Fruit fly (Drosophila melanogaster) whole organism, embryonic: Measurements from ENCODE around the gene Liprin-beta.
A peak's percentile ranks its signal among the peaks of the same experiment; 100 is the strongest.

ENCODE experiments used
- CG11560 ChIP-seq: fragments of 200-800 bp; sonication (Bioruptor generic); IDR thresholded peaks from 3 replicates; pipeline ENCODE4 v1.3.6; 2022; ENCODE audit warnings: missing biosample characterization, missing genetic modification characterization
- CG12219 ChIP-seq: fragments of 200-800 bp; sonication (Bioruptor generic); optimal IDR thresholded peaks from 3 replicates; lab custom pipeline; 2018; ENCODE audit warnings: missing biosample characterization, mild to moderate bottlenecking, missing genetic modification characterization
- CG13894 ChIP-seq: fragments of 200-800 bp; sonication (Bioruptor generic); optimal IDR thresholded peaks from 3 replicates; lab custom pipeline; 2018; ENCODE audit warnings: missing biosample characterization, mild to moderate bottlenecking, missing genetic modification characterization, moderate library complexity
- CG14050 ChIP-seq: fragments of 200-800 bp; sonication (Bioruptor generic); IDR thresholded peaks from 3 replicates; pipeline ENCODE4 v1.3.6; 2022; ENCODE audit warnings: missing biosample characterization, missing genetic modification characterization
- CG14710 ChIP-seq: fragments of 200-800 bp; sonication (Bioruptor generic); optimal IDR thresholded peaks from 3 replicates; lab custom pipeline; 2019; ENCODE audit warnings: missing biosample characterization, mild to moderate bottlenecking, missing genetic modification characterization, moderate library complexity
- CG15073 ChIP-seq: fragments of 200-800 bp; sonication (Bioruptor generic); optimal IDR thresholded peaks from 2 replicates; lab custom pipeline; 2016; ENCODE audit warnings: missing biosample characterization, missing genetic modification characterization
- CG1792 ChIP-seq: fragments of 200-800 bp; sonication (Bioruptor generic); optimal IDR thresholded peaks from 2 replicates; lab custom pipeline; 2016; ENCODE audit warnings: missing biosample characterization, missing genetic modification characterization
- CG3163 ChIP-seq: fragments of 200-800 bp; sonication (Bioruptor generic); optimal IDR thresholded peaks from 3 replicates; lab custom pipeline; 2016; ENCODE audit warnings: missing biosample characterization, missing genetic modification characterization
- CG4328 ChIP-seq: fragments of 200-800 bp; sonication (Bioruptor generic); optimal IDR thresholded peaks from 3 replicates; lab custom pipeline; 2017; ENCODE audit warnings: missing biosample characterization, missing genetic modification reagents, missing genetic modification characterization
- CG4404 ChIP-seq: fragments of 200-800 bp; sonication (Bioruptor generic); IDR thresholded peaks from 2 replicates; pipeline ENCODE4 v1.3.6; 2022; ENCODE audit warnings: missing biosample characterization, missing genetic modification characterization
- CG4617 ChIP-seq: fragments of 200-800 bp; sonication (Bioruptor generic); optimal IDR thresholded peaks from 3 replicates; lab custom pipeline; 2016; ENCODE audit warnings: missing biosample characterization, missing genetic modification characterization, borderline replicate concordance
- CG5180 ChIP-seq: fragments of 200-800 bp; sonication (Bioruptor generic); optimal IDR thresholded peaks from 3 replicates; lab custom pipeline; 2017; ENCODE audit warnings: missing biosample characterization, missing genetic modification characterization, mild to moderate bottlenecking, moderate library complexity, missing genetic modification reagents
- CG6791 ChIP-seq: fragments of 200-800 bp; sonication (Bioruptor generic); IDR thresholded peaks from 3 replicates; pipeline ENCODE4 v1.3.6; 2022; ENCODE audit warnings: missing biosample characterization, missing genetic modification characterization; ENCODE audit not compliant: partially characterized antibody
- CG7839 ChIP-seq: fragments of 200-800 bp; sonication (Bioruptor generic); optimal IDR thresholded peaks from 3 replicates; lab custom pipeline; 2018; ENCODE audit warnings: missing biosample characterization, mild to moderate bottlenecking, missing genetic modification characterization, moderate library complexity
- CG8478 ChIP-seq: fragments of >200 bp; optimal IDR thresholded peaks from 2 replicates; lab custom pipeline; 2018
- CG9797 ChIP-seq: fragments of 200-800 bp; sonication (Bioruptor generic); optimal IDR thresholded peaks from 3 replicates; lab custom pipeline; 2018; ENCODE audit warnings: missing biosample characterization, mild to moderate bottlenecking, missing genetic modification characterization
- CrebB ChIP-seq: fragments of 200-800 bp; sonication (Bioruptor generic); optimal IDR thresholded peaks from 3 replicates; lab custom pipeline; 2018; ENCODE audit warnings: missing biosample characterization, mild to moderate bottlenecking, missing genetic modification characterization
- Deaf1 ChIP-seq: fragments of 200-800 bp; optimal IDR thresholded peaks from 3 replicates; lab custom pipeline; 2019; ENCODE audit warnings: missing biosample characterization, mild to moderate bottlenecking, missing genetic modification characterization, moderate library complexity
- Dip2 ChIP-seq: fragments of 200-800 bp; sonication (Bioruptor generic); IDR thresholded peaks from 2 replicates; pipeline ENCODE4 v1.3.6; 2022; ENCODE audit warnings: missing biosample characterization, missing genetic modification characterization
- Doc3 ChIP-seq: fragments of 200-800 bp; sonication (Bioruptor generic); IDR thresholded peaks from 3 replicates; pipeline ENCODE4 v1.3.6; 2022; ENCODE audit warnings: missing biosample characterization, missing genetic modification characterization; ENCODE audit not compliant: partially characterized antibody
- Eip74EF ChIP-seq, 2 experiments: fragments of 200-800 bp in 1 of 2; fragments of >200 bp in 1 of 2; sonication (Bioruptor generic) in 1 of 2; optimal IDR thresholded peaks; 2 replicates each; lab custom pipeline; 2017 to 2019; ENCODE audit warnings: missing biosample characterization in 2 of 2, missing genetic modification characterization in 2 of 2, mild to moderate bottlenecking in 1 of 2, moderate library complexity in 1 of 2
- Ets97D ChIP-seq: fragments of 200-800 bp; sonication (Bioruptor generic); optimal IDR thresholded peaks from 3 replicates; lab custom pipeline; 2016; ENCODE audit warnings: missing biosample characterization, missing genetic modification characterization
- H15 ChIP-seq: fragments of 200-800 bp; sonication (Bioruptor generic); IDR thresholded peaks from 3 replicates; pipeline ENCODE4 v1.3.6; 2022; ENCODE audit warnings: missing biosample characterization, missing genetic modification characterization
- HmgD ChIP-seq: fragments of 200-800 bp; sonication (Bioruptor generic); optimal IDR thresholded peaks from 3 replicates; lab custom pipeline; 2016; ENCODE audit warnings: missing biosample characterization, missing genetic modification characterization
- Hr39 ChIP-seq: fragments of >200 bp; optimal IDR thresholded peaks from 2 replicates; lab custom pipeline; 2017
- MBD-R2 ChIP-seq: fragments of 200-800 bp; sonication (Bioruptor generic); IDR thresholded peaks from 2 replicates; pipeline ENCODE4 v1.3.6; 2022; ENCODE audit warnings: missing biosample characterization, missing genetic modification characterization
- MESR4 ChIP-seq: fragments of 200-800 bp; sonication (Bioruptor generic); optimal IDR thresholded peaks from 2 replicates; lab custom pipeline; 2018; ENCODE audit warnings: missing biosample characterization, mild to moderate bottlenecking, missing genetic modification characterization, moderate library complexity
- PHDP ChIP-seq: fragments of 200-800 bp; sonication (Bioruptor generic); optimal IDR thresholded peaks from 3 replicates; lab custom pipeline; 2018; ENCODE audit warnings: missing biosample characterization, mild to moderate bottlenecking, missing genetic modification characterization, moderate library complexity
- Ptx1 ChIP-seq: fragments of 200-800 bp; sonication (Bioruptor generic); IDR thresholded peaks from 2 replicates; pipeline ENCODE4 v1.3.6; 2022; ENCODE audit warnings: missing biosample characterization, missing genetic modification characterization
- Ssrp ChIP-seq: fragments of 200-800 bp; sonication (Bioruptor generic); optimal IDR thresholded peaks from 2 replicates; lab custom pipeline; 2018; ENCODE audit warnings: missing biosample characterization, mild to moderate bottlenecking, missing genetic modification characterization, moderate library complexity
- Usf ChIP-seq: fragments of 200-800 bp; sonication (Bioruptor generic); optimal IDR thresholded peaks from 2 replicates; lab custom pipeline; 2017; ENCODE audit warnings: missing genotype, missing biosample characterization, missing genetic modification characterization
- ato ChIP-seq: fragments of 200-800 bp; sonication (Bioruptor generic); IDR thresholded peaks from 2 replicates; pipeline ENCODE4 v1.3.6; 2022; ENCODE audit warnings: missing biosample characterization, missing genetic modification characterization; ENCODE audit not compliant: partially characterized antibody
- bbx ChIP-seq: fragments of 200-800 bp; sonication (Bioruptor generic); IDR thresholded peaks from 2 replicates; pipeline ENCODE4 v1.3.6; 2022; ENCODE audit warnings: missing biosample characterization, missing genetic modification characterization; ENCODE audit not compliant: partially characterized antibody
- dimm ChIP-seq: fragments of 200-800 bp; sonication (Bioruptor generic); IDR thresholded peaks from 2 replicates; pipeline ENCODE4 v1.3.6; 2022; ENCODE audit warnings: missing biosample characterization, missing genetic modification characterization
- en ChIP-seq: fragments of 200-800 bp; sonication (Bioruptor generic); optimal IDR thresholded peaks from 2 replicates; lab custom pipeline; 2016; ENCODE audit warnings: missing biosample characterization, missing genetic modification characterization
- fu2 ChIP-seq: fragments of 200-800 bp; sonication (Bioruptor generic); optimal IDR thresholded peaks from 2 replicates; lab custom pipeline; 2016; ENCODE audit warnings: missing biosample characterization, missing genetic modification characterization
- gfzf ChIP-seq: fragments of 200-800 bp; sonication (Bioruptor generic); optimal IDR thresholded peaks from 2 replicates; lab custom pipeline; 2016; ENCODE audit warnings: missing biosample characterization, mild to moderate bottlenecking, missing genetic modification characterization, moderate library complexity
- grau ChIP-seq: fragments of 200-800 bp; optimal IDR thresholded peaks from 3 replicates; lab custom pipeline; 2019; ENCODE audit warnings: missing biosample characterization, mild to moderate bottlenecking, missing genetic modification characterization, moderate library complexity
- ken ChIP-seq: fragments of 200-800 bp; sonication (Bioruptor generic); IDR thresholded peaks from 3 replicates; pipeline ENCODE4 v1.3.6; 2022; ENCODE audit warnings: missing biosample characterization, missing genetic modification characterization
- lab ChIP-seq: fragments of 200-800 bp; sonication (Bioruptor generic); optimal IDR thresholded peaks from 3 replicates; lab custom pipeline; 2017; ENCODE audit warnings: missing biosample characterization, missing genetic modification characterization, mild to moderate bottlenecking, moderate library complexity, missing genetic modification reagents
- nerfin-1 ChIP-seq: fragments of 200-800 bp; sonication (Bioruptor generic); optimal IDR thresholded peaks from 3 replicates; lab custom pipeline; 2019; ENCODE audit warnings: missing biosample characterization, mild to moderate bottlenecking, missing genetic modification characterization, moderate library complexity
- nmo ChIP-seq: fragments of 200-800 bp; sonication (Bioruptor generic); optimal IDR thresholded peaks from 2 replicates; lab custom pipeline; 2018; ENCODE audit warnings: missing biosample characterization, mild to moderate bottlenecking, missing genetic modification characterization, moderate library complexity
- pan ChIP-seq, 4 experiments: fragments of >200 bp in 3 of 4; fragments of 200-800 bp in 1 of 4; sonication (Bioruptor generic) in 1 of 4; optimal IDR thresholded peaks in 3 of 4; IDR thresholded peaks in 1 of 4; 2 replicates each; pipeline versions ENCODE4 v1.3.6 to Lab custom; 2017 to 2022; ENCODE audit warnings: missing biosample characterization in 2 of 4, missing genetic modification characterization in 2 of 4, mixed read lengths in 1 of 4
- pzg ChIP-seq: fragments of 200-800 bp; sonication (Bioruptor generic); optimal IDR thresholded peaks from 3 replicates; lab custom pipeline; 2018; ENCODE audit warnings: missing biosample characterization, mild to moderate bottlenecking, missing genetic modification characterization, moderate library complexity
- sna ChIP-seq: fragments of 200-800 bp; sonication (Bioruptor generic); IDR thresholded peaks from 2 replicates; pipeline ENCODE4 v1.3.6; 2022; ENCODE audit warnings: missing biosample characterization, missing genetic modification characterization; ENCODE audit not compliant: partially characterized antibody
- twi ChIP-seq: fragments of 200-800 bp; optimal IDR thresholded peaks from 2 replicates; lab custom pipeline; 2019; ENCODE audit warnings: missing biosample characterization, mild to moderate bottlenecking, missing genetic modification characterization, moderate library complexity
- vnd ChIP-seq: fragments of 200-800 bp; sonication (Bioruptor generic); IDR thresholded peaks from 3 replicates; pipeline ENCODE4 v1.3.6; 2022; ENCODE audit warnings: missing biosample characterization, missing genetic modification characterization; ENCODE audit not compliant: partially characterized antibody
- zen ChIP-seq: fragments of 200-800 bp; sonication (Bioruptor generic); optimal IDR thresholded peaks from 3 replicates; lab custom pipeline; 2018; ENCODE audit warnings: missing biosample characterization, mild to moderate bottlenecking, missing genetic modification characterization, moderate library complexity
- zen2 ChIP-seq: fragments of 200-800 bp; sonication (Bioruptor generic); IDR thresholded peaks from 3 replicates; pipeline ENCODE4 v1.3.6; 2022; ENCODE audit warnings: missing biosample characterization, missing genetic modification characterization; ENCODE audit not compliant: partially characterized antibody

Gene Liprin-beta

DNA sequence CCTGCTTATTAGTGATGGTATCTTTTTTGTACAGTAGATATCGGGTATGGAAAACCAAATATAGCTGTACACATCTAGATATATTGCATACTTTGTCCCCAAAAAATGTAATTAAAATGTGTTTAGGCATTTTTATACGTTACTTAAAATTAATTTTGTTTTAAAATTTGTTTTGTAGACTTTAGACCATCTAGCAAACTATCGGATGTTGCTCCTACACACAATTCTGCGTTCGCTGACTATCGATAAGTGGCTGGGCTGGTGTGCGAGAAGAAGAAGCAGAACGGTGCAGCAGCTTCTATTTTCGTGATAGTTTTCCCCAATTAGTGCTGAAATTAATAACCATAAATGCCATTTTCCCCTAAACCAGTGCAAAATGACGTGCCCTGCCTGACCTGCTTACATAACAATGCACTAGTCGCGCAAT, at the start of gene Liprin-beta, which contains the start of gene Vps36 (continued):
- TF ChIP-seq nerfin-1 (tag; lab: Kevin White, UChicago): no peak
- TF ChIP-seq CG8478: no peak
- no peak for TF ChIP-seq CG12219 (GFP tag; lab: Kevin White, UChicago)
- TF ChIP-seq dimm: peak; percentile 41; the same call in 1 of the 2 replicates
- no peak for TF ChIP-seq Deaf1 (tag; lab: Kevin White, UChicago)
- TF ChIP-seq pzg (GFP tag; lab: Kevin White, UChicago): peak; percentile 77
- peak; percentile 94 for TF ChIP-seq Ptx1 (GFP tag; lab: Robert Waterston, UW)
- peak; percentile 87; the same call in 2 of the 3 replicates for TF ChIP-seq zen2 (GFP tag; lab: Robert Waterston, UW)
- TF ChIP-seq CG11560 (tag; lab: Robert Waterston, UW): peak; percentile 68; the same call in 2 of the 3 replicates
- peak; percentile 82 for TF ChIP-seq zen (tag; lab: Kevin White, UChicago)
- peak; percentile 74 for TF ChIP-seq ato (GFP tag; lab: Robert Waterston, UW)
- TF ChIP-seq Doc3 (GFP tag; lab: Robert Waterston, UW): peak; percentile 99
- TF ChIP-seq CrebB (tag; lab: Kevin White, UChicago): peak; percentile 48
- peak; percentile 43 for TF ChIP-seq en
- TF ChIP-seq Eip74EF (GFP tag; optimal IDR thresholded peaks at IDR 0.05; lab: Kevin White, UChicago): no peak
- peak; percentile 92 for TF ChIP-seq CG6791 (GFP tag; lab: Robert Waterston, UW)
- TF ChIP-seq MESR4: peak; percentile 68
- peak; percentile 76 for TF ChIP-seq CG14050
- peak; percentile 59 for TF ChIP-seq CG9797 (GFP tag; lab: Kevin White, UChicago)
- peak; percentile 93 for TF ChIP-seq HmgD (GFP tag; lab: Kevin White, UChicago)
- TF ChIP-seq nmo: peak; percentile 95
- TF ChIP-seq ken (GFP tag; lab: Robert Waterston, UW): peak; percentile 90
- TF ChIP-seq CG13894: no peak
- TF ChIP-seq CG3163 (GFP tag; lab: Kevin White, UChicago): peak; percentile 61
- TF ChIP-seq Ets97D: peak; percentile 87
- peak; percentile 68; the same call in 2 of the 3 replicates for TF ChIP-seq H15 (GFP tag; lab: Robert Waterston, UW)
- peak; percentile 99 for TF ChIP-seq grau
- TF ChIP-seq CG7839 (tag; lab: Kevin White, UChicago): no peak
- peak; percentile 84 for TF ChIP-seq bbx (GFP tag; lab: Robert Waterston, UW)
- peak; percentile 97 for TF ChIP-seq CG4617 (GFP tag; lab: Kevin White, UChicago)
- peak; percentile 93 for TF ChIP-seq fu2 (GFP tag; lab: Kevin White, UChicago)
- TF ChIP-seq Ssrp (tag; lab: Kevin White, UChicago): peak; percentile 88
- peak; percentile 81 for TF ChIP-seq PHDP (tag; lab: Kevin White, UChicago)
- peak; percentile 99 for TF ChIP-seq sna (GFP tag; lab: Robert Waterston, UW)
- peak; percentile 77 for TF ChIP-seq Usf (GFP tag; lab: Kevin White, UChicago)
- TF ChIP-seq vnd (GFP tag; lab: Robert Waterston, UW): peak; percentile 97
- TF ChIP-seq CG15073 (GFP tag; lab: Kevin White, UChicago): peak; percentile 26
- TF ChIP-seq CG5180: no peak
- no peak for TF ChIP-seq twi
- peak; percentile 81 for TF ChIP-seq CG1792 (GFP tag; lab: Kevin White, UChicago)
- TF ChIP-seq Hr39 (lab: Kevin White, UChicago): no peak
- TF ChIP-seq CG14710 (tag; lab: Kevin White, UChicago): peak; percentile 94
- no peak for TF ChIP-seq lab (GFP tag; lab: Kevin White, UChicago)
- TF ChIP-seq Dip2: peak; percentile 43; the same call in 1 of the 2 replicates
- TF ChIP-seq CG4404: peak; percentile 90
- peak; percentile 97 for TF ChIP-seq MBD-R2 (GFP tag; lab: Robert Waterston, UW)
- TF ChIP-seq pan (optimal IDR thresholded peaks at IDR 0.05; lab: Kevin White, UChicago): no peak
- peak in 1 of 2 experiments; percentile 84 for TF ChIP-seq pan (GFP tag; optimal IDR thresholded peaks at IDR 0.05 in 1 of 2, IDR thresholded peaks at IDR 0.05 in 1 of 2)
- TF ChIP-seq CG4328 (GFP tag; lab: Kevin White, UChicago): no peak
- TF ChIP-seq gfzf (GFP tag; lab: Kevin White, UChicago): peak; percentile 26
